Fruit fly (Drosophila melanogaster) whole organism, embryonic: ENCODE data around the gene CG10068.

Experiments
- CG11723 ChIP-seq: fragments of 200-800 bp; sonication (Bioruptor generic); optimal IDR thresholded peaks from 2 replicates; lab custom pipeline; 2017; ENCODE audit warnings: missing biosample characterization, mild to moderate bottlenecking, missing genetic modification characterization
- CG12071 ChIP-seq: fragments of 200-800 bp; sonication (Bioruptor generic); optimal IDR thresholded peaks from 3 replicates; lab custom pipeline; 2018; ENCODE audit warnings: missing biosample characterization, mild to moderate bottlenecking, missing genetic modification characterization
- CG12236 ChIP-seq: fragments of 200-800 bp; sonication (Bioruptor generic); optimal IDR thresholded peaks from 2 replicates; lab custom pipeline; 2016; ENCODE audit warnings: missing biosample characterization, missing genetic modification characterization
- CG14050 ChIP-seq: fragments of 200-800 bp; sonication (Bioruptor generic); IDR thresholded peaks from 3 replicates; pipeline ENCODE4 v1.3.6; 2022; ENCODE audit warnings: missing biosample characterization, missing genetic modification characterization
- CG14441 ChIP-seq: fragments of 200-800 bp; sonication (Bioruptor generic); IDR thresholded peaks from 2 replicates; pipeline ENCODE4 v1.3.6; 2022; ENCODE audit warnings: missing biosample characterization, missing genetic modification characterization
- CG14667 ChIP-seq: fragments of 200-800 bp; sonication (Bioruptor generic); IDR thresholded peaks from 2 replicates; pipeline ENCODE4 v1.3.6; 2022; ENCODE audit warnings: missing biosample characterization, missing genetic modification characterization
- CG17385 ChIP-seq: fragments of 200-800 bp; sonication (Bioruptor generic); optimal IDR thresholded peaks from 3 replicates; lab custom pipeline; 2018; ENCODE audit warnings: missing biosample characterization, mild to moderate bottlenecking, missing genetic modification characterization
- CG18011 ChIP-seq: fragments of 200-800 bp; sonication (Bioruptor generic); optimal IDR thresholded peaks from 2 replicates; lab custom pipeline; 2017; ENCODE audit warnings: missing biosample characterization, missing genetic modification characterization, mild to moderate bottlenecking, moderate library complexity, missing genotype
- CG18619 ChIP-seq: fragments of 200-800 bp; sonication (Bioruptor generic); optimal IDR thresholded peaks from 3 replicates; lab custom pipeline; 2017; ENCODE audit warnings: missing biosample characterization, mild to moderate bottlenecking, missing genetic modification characterization
- CG18764 ChIP-seq: fragments of 200-800 bp; sonication (Bioruptor generic); optimal IDR thresholded peaks from 3 replicates; lab custom pipeline; 2016; ENCODE audit warnings: missing biosample characterization, missing genetic modification characterization
- CG2199 ChIP-seq: fragments of 200-800 bp; sonication (Bioruptor generic); IDR thresholded peaks from 3 replicates; pipeline ENCODE4 v1.3.6; 2022; ENCODE audit warnings: missing biosample characterization, missing genetic modification characterization
- CG2875 ChIP-seq: fragments of 200-800 bp; sonication (Bioruptor generic); optimal IDR thresholded peaks from 2 replicates; lab custom pipeline; 2017; ENCODE audit warnings: missing biosample characterization, mild to moderate bottlenecking, missing genetic modification characterization, missing genetic modification reagents
- CG3065 ChIP-seq: fragments of 200-800 bp; sonication (Bioruptor generic); optimal IDR thresholded peaks from 2 replicates; lab custom pipeline; 2016; ENCODE audit warnings: missing biosample characterization, missing genetic modification characterization
- CG31441 ChIP-seq: fragments of 200-800 bp; sonication (Bioruptor generic); IDR thresholded peaks from 2 replicates; pipeline ENCODE4 v1.3.6; 2022; ENCODE audit warnings: missing biosample characterization, missing genetic modification characterization
- CG34422 ChIP-seq: fragments of 200-800 bp; sonication (Bioruptor generic); IDR thresholded peaks from 3 replicates; pipeline ENCODE4 v1.3.6; 2022; ENCODE audit warnings: missing biosample characterization, missing genetic modification characterization
- CG3847 ChIP-seq: fragments of 200-800 bp; sonication (Bioruptor generic); IDR thresholded peaks from 2 replicates; pipeline ENCODE4 v1.3.6; 2022; ENCODE audit warnings: missing biosample characterization, missing genetic modification characterization
- CG3995 ChIP-seq: fragments of 200-800 bp; sonication (Bioruptor generic); optimal IDR thresholded peaks from 3 replicates; lab custom pipeline; 2016; ENCODE audit warnings: missing biosample characterization, missing genetic modification characterization
- CG7372 ChIP-seq: fragments of 200-800 bp; sonication (Bioruptor generic); IDR thresholded peaks from 2 replicates; pipeline ENCODE4 v1.3.6; 2022; ENCODE audit warnings: missing biosample characterization, missing genetic modification characterization
- Doc3 ChIP-seq: fragments of 200-800 bp; sonication (Bioruptor generic); IDR thresholded peaks from 3 replicates; pipeline ENCODE4 v1.3.6; 2022; ENCODE audit warnings: missing biosample characterization, missing genetic modification characterization; ENCODE audit not compliant: partially characterized antibody
- Elba2 ChIP-seq: fragments of 200-800 bp; sonication (Bioruptor generic); optimal IDR thresholded peaks from 3 replicates; lab custom pipeline; 2016; ENCODE audit warnings: missing biosample characterization, missing genetic modification characterization
- HLH54F ChIP-seq: fragments of 200-800 bp; sonication (Bioruptor generic); optimal IDR thresholded peaks from 3 replicates; lab custom pipeline; 2016; ENCODE audit warnings: missing biosample characterization, missing genetic modification characterization
- Kr ChIP-seq: fragments of 200-800 bp; sonication (Bioruptor generic); optimal IDR thresholded peaks from 2 replicates; lab custom pipeline; 2017; ENCODE audit warnings: missing biosample characterization, mild to moderate bottlenecking, missing genetic modification characterization
- Lpt ChIP-seq: fragments of >200 bp; optimal IDR thresholded peaks from 2 replicates; lab custom pipeline; 2018; ENCODE audit warnings: missing biosample characterization, missing genetic modification characterization
- MBD-R2 ChIP-seq: fragments of 200-800 bp; sonication (Bioruptor generic); IDR thresholded peaks from 2 replicates; pipeline ENCODE4 v1.3.6; 2022; ENCODE audit warnings: missing biosample characterization, missing genetic modification characterization
- Mad ChIP-seq: fragments of 200-800 bp; sonication (Bioruptor generic); optimal IDR thresholded peaks from 2 replicates; lab custom pipeline; 2016; ENCODE audit warnings: missing biosample characterization, missing genetic modification characterization
- Med ChIP-seq: fragments of 200-800 bp; sonication (Bioruptor generic); peaks from one replicate; lab custom pipeline; 2016; ENCODE audit warnings: missing biosample characterization, missing genetic modification characterization, mild to moderate bottlenecking, inconsistent platforms, moderate library complexity
- Mrtf ChIP-seq: fragments of 200-800 bp; sonication (Bioruptor generic); IDR thresholded peaks from 3 replicates; pipeline ENCODE4 v1.3.6; 2022; ENCODE audit warnings: missing biosample characterization, missing genetic modification characterization
- Nf-YB ChIP-seq: fragments of 200-800 bp; sonication (Bioruptor generic); optimal IDR thresholded peaks from 3 replicates; lab custom pipeline; 2019; ENCODE audit warnings: missing biosample characterization, mild to moderate bottlenecking, missing genetic modification characterization, moderate library complexity
- NfI ChIP-seq: fragments of 200-800 bp; sonication (Bioruptor generic); optimal IDR thresholded peaks from 3 replicates; lab custom pipeline; 2018; ENCODE audit warnings: missing biosample characterization, mild to moderate bottlenecking, missing genetic modification characterization, moderate library complexity
- Oli ChIP-seq: fragments of 200-800 bp; sonication (Bioruptor generic); optimal IDR thresholded peaks from 2 replicates; lab custom pipeline; 2018; ENCODE audit warnings: missing biosample characterization, mild to moderate bottlenecking, missing genetic modification characterization, moderate library complexity
- Rx ChIP-seq: fragments of 200-800 bp; sonication (Bioruptor generic); IDR thresholded peaks from 2 replicates; pipeline ENCODE4 v1.3.6; 2022; ENCODE audit warnings: missing biosample characterization, missing genetic modification characterization
- al ChIP-seq: fragments of 200-800 bp; sonication (Bioruptor generic); IDR thresholded peaks from 2 replicates; pipeline ENCODE4 v1.3.6; 2022; ENCODE audit warnings: missing biosample characterization, missing genetic modification characterization
- bcd ChIP-seq: fragments of 200-800 bp; sonication (Bioruptor generic); optimal IDR thresholded peaks from 2 replicates; lab custom pipeline; 2017; ENCODE audit warnings: missing biosample characterization, mild to moderate bottlenecking, missing genetic modification characterization
- bsh ChIP-seq, 2 experiments: fragments of 200-800 bp; sonication (Bioruptor generic); optimal IDR thresholded peaks; 2 replicates each; lab custom pipeline; 2017 to 2018; ENCODE audit warnings: mild to moderate bottlenecking in 2 of 2, missing biosample characterization in 2 of 2, missing genetic modification characterization in 2 of 2, moderate library complexity in 1 of 2
- chinmo ChIP-seq: fragments of 200-800 bp; sonication (Bioruptor generic); IDR thresholded peaks from 4 replicates; pipeline ENCODE4 v1.3.6; 2022; ENCODE audit warnings: missing biosample characterization, missing genetic modification characterization; ENCODE audit not compliant: partially characterized antibody
- da ChIP-seq: fragments of 200-800 bp; sonication (Bioruptor generic); optimal IDR thresholded peaks from 2 replicates; lab custom pipeline; 2016; ENCODE audit warnings: missing biosample characterization, missing genetic modification characterization
- dan ChIP-seq: fragments of 200-800 bp; sonication (Bioruptor generic); IDR thresholded peaks from 2 replicates; pipeline ENCODE4 v1.3.6; 2022; ENCODE audit warnings: missing biosample characterization, missing genetic modification characterization
- dimm ChIP-seq: fragments of 200-800 bp; sonication (Bioruptor generic); IDR thresholded peaks from 2 replicates; pipeline ENCODE4 v1.3.6; 2022; ENCODE audit warnings: missing biosample characterization, missing genetic modification characterization
- ewg ChIP-seq: fragments of 200-800 bp; sonication (Bioruptor generic); optimal IDR thresholded peaks from 3 replicates; lab custom pipeline; 2017; ENCODE audit warnings: mild to moderate bottlenecking, missing biosample characterization, missing genetic modification reagents, missing genetic modification characterization
- fd64A ChIP-seq: fragments of 200-800 bp; sonication (Bioruptor generic); optimal IDR thresholded peaks from 3 replicates; lab custom pipeline; 2018; ENCODE audit warnings: missing biosample characterization, mild to moderate bottlenecking, missing genetic modification characterization
- gsb ChIP-seq: fragments of 200-800 bp; sonication (Bioruptor generic); IDR thresholded peaks from 2 replicates; pipeline ENCODE4 v1.3.6; 2022; ENCODE audit warnings: missing biosample characterization, missing genetic modification characterization
- hkb ChIP-seq, 2 experiments: fragments of 200-800 bp in 1 of 2; fragments of >200 bp in 1 of 2; sonication (Bioruptor generic) in 1 of 2; IDR thresholded peaks in 1 of 2; optimal IDR thresholded peaks in 1 of 2; 2 replicates each; pipeline versions ENCODE4 v1.3.6 to Lab custom; 2017 to 2022; ENCODE audit warnings: missing biosample characterization in 1 of 2, missing genetic modification characterization in 1 of 2
- jigr1 ChIP-seq: fragments of 200-800 bp; sonication (Bioruptor generic); IDR thresholded peaks from 3 replicates; pipeline ENCODE4 v1.3.6; 2022; ENCODE audit warnings: missing biosample characterization, missing genetic modification characterization
- pho ChIP-seq: fragments of 200-800 bp; sonication (Bioruptor generic); optimal IDR thresholded peaks from 2 replicates; lab custom pipeline; 2016; ENCODE audit warnings: missing biosample characterization, missing genetic modification characterization
- pnt ChIP-seq: fragments of 200-800 bp; sonication (Bioruptor generic); optimal IDR thresholded peaks from 3 replicates; lab custom pipeline; 2016; ENCODE audit warnings: missing biosample characterization, missing genetic modification characterization
- ro ChIP-seq: fragments of 200-800 bp; sonication (Bioruptor generic); IDR thresholded peaks from 2 replicates; pipeline ENCODE4 v1.3.6; 2022; ENCODE audit warnings: missing biosample characterization, missing genetic modification characterization
- sug ChIP-seq: fragments of 200-800 bp; optimal IDR thresholded peaks from 2 replicates; lab custom pipeline; 2019; ENCODE audit warnings: missing biosample characterization, mild to moderate bottlenecking, missing genetic modification characterization, moderate library complexity
- wek ChIP-seq: fragments of 200-800 bp; sonication (Bioruptor generic); optimal IDR thresholded peaks from 3 replicates; lab custom pipeline; 2018; ENCODE audit warnings: missing biosample characterization, mild to moderate bottlenecking, missing genetic modification characterization, moderate library complexity

The CG10068 gene

dm6 chr3R:7127966-7128365 lies at the start of gene CG10068 (continued):
- TF ChIP-seq ro (GFP tag; lab: Robert Waterston, UW) (peak; percentile 67; the same call in 1 of the 2 replicates), HLH54F (GFP tag; lab: Kevin White, UChicago) (peak; percentile 88), dan (GFP tag; lab: Robert Waterston, UW) (no peak), CG14050 (GFP tag; lab: Robert Waterston, UW) (peak; percentile 89), CG2199 (GFP tag; lab: Robert Waterston, UW) (peak; percentile 97), Lpt (no peak), CG11723 (GFP tag; lab: Kevin White, UChicago) (peak; percentile 59), CG12236 (peak; percentile 75), CG18764 (peak; percentile 84), CG18011 (GFP tag; lab: Kevin White, UChicago) (peak; percentile 77), pho (GFP tag; lab: Kevin White, UChicago) (peak; percentile 84), CG7372 (GFP tag; lab: Robert Waterston, UW) (peak; percentile 89), fd64A (GFP tag; lab: Kevin White, UChicago) (peak; percentile 73), sug (tag; lab: Kevin White, UChicago) (peak; percentile 72), NfI (GFP tag; lab: Kevin White, UChicago) (peak; percentile 88), al (GFP tag; lab: Robert Waterston, UW) (no peak; the same call in 1 of the 2 replicates), bcd (GFP tag; lab: Kevin White, UChicago) (peak; percentile 87), pnt (GFP tag; lab: Kevin White, UChicago) (peak; percentile 72), CG31441 (GFP tag; lab: Robert Waterston, UW) (peak; percentile 88), Kr (no peak), Med (GFP tag; lab: Kevin White, UChicago) (peak; percentile 99), Oli (peak; percentile 72), bsh (GFP tag; optimal IDR thresholded peaks at IDR 0.05; lab: Kevin White, UChicago) (peak; percentile 30 to 91), Nf-YB (GFP tag; lab: Kevin White, UChicago) (peak; percentile 76), Elba2 (peak; percentile 91), hkb (optimal IDR thresholded peaks at IDR 0.05; lab: Kevin White, UChicago) (no peak), hkb (GFP tag; IDR thresholded peaks at IDR 0.05; lab: Robert Waterston, UW) (peak; percentile 95), CG34422 (GFP tag; lab: Robert Waterston, UW) (peak; percentile 94), CG12071 (peak; percentile 60), Doc3 (no peak), CG14441 (GFP tag; lab: Robert Waterston, UW) (peak; percentile 91)
- TF ChIP-seq, all 482 proteins: peak for 418

dm6 chr3R:7174755-7175154 lies 46.9 kb upstream of the CG10068 start:
- TF ChIP-seq CG2875 (GFP tag; lab: Kevin White, UChicago) (no peak), ewg (GFP tag; lab: Kevin White, UChicago) (no peak), Mad (GFP tag; lab: Kevin White, UChicago) (no peak), CG17385 (GFP tag; lab: Kevin White, UChicago) (no peak), MBD-R2 (GFP tag; lab: Robert Waterston, UW) (no peak), CG14667 (GFP tag; lab: Robert Waterston, UW) (no peak), chinmo (GFP tag; lab: Robert Waterston, UW) (no peak), CG18619 (GFP tag; lab: Kevin White, UChicago) (no peak), da (GFP tag; lab: Kevin White, UChicago) (no peak), wek (no peak), dan (GFP tag; lab: Robert Waterston, UW) (no peak), jigr1 (GFP tag; lab: Robert Waterston, UW) (no peak), Mrtf (GFP tag; lab: Robert Waterston, UW) (no peak), CG3847 (GFP tag; lab: Robert Waterston, UW) (no peak), Rx (no peak), CG34422 (GFP tag; lab: Robert Waterston, UW) (no peak), CG3995 (GFP tag; lab: Kevin White, UChicago) (no peak), gsb (GFP tag; lab: Robert Waterston, UW) (no peak), CG3065 (GFP tag; lab: Kevin White, UChicago) (no peak), dimm (no peak)
